Fruit fly (Drosophila melanogaster) whole organism: ENCODE data around the gene Nepl20.

Source experiments
- Dll ChIP-seq: fragments of >200 bp; optimal IDR thresholded peaks from 2 replicates; lab custom pipeline; 2017
- EcR ChIP-seq, 2 experiments: fragments of >200 bp; optimal IDR thresholded peaks; 2 replicates each; lab custom pipeline; 2017; ENCODE audit warnings: missing biosample characterization in 2 of 2, missing genetic modification characterization in 2 of 2, missing genetic modification reagents in 2 of 2
- psq ChIP-seq: fragments of >200 bp; optimal IDR thresholded peaks from 2 replicates; lab custom pipeline; 2017
- usp ChIP-seq: fragments of >200 bp; optimal IDR thresholded peaks from 2 replicates; lab custom pipeline; 2017; ENCODE audit warnings: missing biosample characterization, missing genetic modification characterization, mixed read lengths

DNA sequence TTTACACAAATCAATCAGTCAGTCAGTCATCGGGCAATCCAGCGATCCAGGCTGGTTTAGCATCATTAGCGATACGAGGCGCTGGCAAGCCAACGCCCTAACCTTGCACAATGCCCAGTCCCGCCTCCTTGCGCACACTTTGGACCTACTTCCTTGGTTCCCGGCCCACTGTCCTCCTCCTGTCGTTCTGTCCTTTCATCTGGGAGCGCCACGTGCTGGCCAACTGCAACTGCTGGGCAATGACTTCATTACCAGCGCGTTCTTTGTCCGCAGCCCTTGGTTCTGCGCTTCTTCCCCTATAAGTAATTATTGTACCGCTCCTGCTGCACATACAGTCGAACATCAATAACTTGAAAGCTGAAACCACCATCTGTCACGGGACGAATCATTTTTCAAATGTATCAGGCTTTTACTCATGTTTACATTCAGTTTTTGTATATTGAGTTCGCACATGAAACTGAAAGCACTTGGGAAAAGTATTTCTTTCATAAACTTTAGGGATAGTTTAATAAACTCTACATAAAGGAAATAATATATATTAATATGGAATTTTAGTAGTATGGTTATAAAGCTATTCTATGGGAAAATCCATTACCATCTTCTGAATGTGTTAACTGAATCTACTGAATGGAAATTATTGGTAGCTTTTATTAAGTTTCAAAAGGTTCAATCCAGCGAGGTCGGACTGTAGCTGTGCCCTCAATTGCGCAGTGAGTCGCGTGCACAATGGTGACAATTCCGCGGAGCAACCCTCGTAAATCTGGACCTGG is 32.9 kb upstream of the Nepl20 start:
- TF ChIP-seq psq (lab: Kevin White, UChicago) = no peak
- TF ChIP-seq EcR (GFP tag; optimal IDR thresholded peaks at IDR 0.05; lab: Kevin White, UChicago) = no peak
- TF ChIP-seq usp (GFP tag; lab: Kevin White, UChicago) = no peak
- no peak for TF ChIP-seq Dll (lab: Kevin White, UChicago)
